Worm (Caenorhabditis elegans) whole organism, L3 larva: ENCODE results near the gene str-64.

Source experiments
- ama-1 ChIP-seq: fragments of 150-350 bp; optimal IDR thresholded peaks from 2 replicates; lab custom pipeline; 2018
- ceh-16 ChIP-seq: sonication (generic microtip); optimal IDR thresholded peaks from 2 replicates; lab custom pipeline; 2017; ENCODE audit warnings: missing biosample characterization, missing genetic modification characterization
- ceh-82 ChIP-seq: fragments of 150-350 bp; optimal IDR thresholded peaks from 2 replicates; lab custom pipeline; 2014; ENCODE audit warnings: missing biosample characterization, missing genetic modification characterization
- ceh-9 ChIP-seq: sonication (generic microtip); optimal IDR thresholded peaks from 2 replicates; lab custom pipeline; 2018; ENCODE audit warnings: missing biosample characterization, missing genetic modification characterization
- daf-12 ChIP-seq: fragments of 150-350 bp; optimal IDR thresholded peaks from 2 replicates; lab custom pipeline; 2014; ENCODE audit warnings: missing biosample characterization, missing genetic modification reagents, missing genetic modification characterization
- egl-5 ChIP-seq: fragments of 150-350 bp; optimal IDR thresholded peaks from 2 replicates; lab custom pipeline; 2017; ENCODE audit warnings: missing biosample characterization, missing genetic modification reagents, missing genetic modification characterization, inconsistent platforms
- fos-1 ChIP-seq: fragments of 150-350 bp; optimal IDR thresholded peaks from 2 replicates; lab custom pipeline; 2014; ENCODE audit warnings: missing biosample characterization, missing genetic modification characterization
- nfya-1 ChIP-seq: sonication (generic microtip); optimal IDR thresholded peaks from 2 replicates; lab custom pipeline; 2017; ENCODE audit warnings: missing genetic modification characterization, mild to moderate bottlenecking, missing compliant biosample characterization, antibody characterized with exemption, moderate library complexity; ENCODE audit not compliant: insufficient read depth
- nhr-67 ChIP-seq: fragments of 150-350 bp; optimal IDR thresholded peaks from 2 replicates; lab custom pipeline; 2014; ENCODE audit warnings: missing biosample characterization, missing genetic modification characterization
- nhr-77 ChIP-seq: fragments of 150-350 bp; optimal IDR thresholded peaks from 2 replicates; lab custom pipeline; 2014; ENCODE audit warnings: missing biosample characterization, missing genetic modification characterization
- pha-4 ChIP-seq: fragments of 150-350 bp; optimal IDR thresholded peaks from 2 replicates; lab custom pipeline; 2014; ENCODE audit warnings: missing biosample characterization, missing genetic modification reagents, missing genetic modification characterization
- pqm-1 ChIP-seq: fragments of 150-350 bp; optimal IDR thresholded peaks from 2 replicates; lab custom pipeline; 2017; ENCODE audit warnings: missing biosample characterization, missing genetic modification characterization, inconsistent platforms
- unc-62 ChIP-seq: fragments of 150-350 bp; sonication (generic microtip); optimal IDR thresholded peaks from 4 replicates; lab custom pipeline; 2014; ENCODE audit warnings: missing biosample characterization, missing genetic modification reagents, missing genetic modification characterization

DNA sequence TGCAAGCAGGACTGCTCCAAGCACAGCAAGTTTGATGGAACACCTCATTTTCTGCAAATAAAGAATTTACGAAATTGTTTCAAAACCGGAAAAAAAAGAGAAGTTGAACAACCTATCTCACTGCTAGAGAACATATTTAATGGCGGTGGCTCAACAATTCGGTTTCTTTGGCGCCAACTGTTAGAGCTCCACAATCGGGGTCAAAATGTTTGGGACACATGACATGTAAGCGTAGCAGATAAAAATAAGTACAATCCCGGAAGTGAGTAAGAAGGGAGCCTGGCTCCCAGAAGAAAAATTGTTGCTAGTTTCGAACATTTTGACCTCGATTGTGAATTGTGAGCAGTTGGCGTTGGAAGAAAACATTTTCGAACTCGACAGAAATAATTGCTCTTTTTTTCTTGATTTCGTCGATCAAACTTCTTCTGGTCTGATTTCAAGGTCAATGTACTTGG is 23.9 kb upstream of the str-64 start, which contains the start of gene T28A11.16:
- TF ChIP-seq ceh-9 (tag; lab: Kevin White, UChicago) = no peak
- no peak for TF ChIP-seq ama-1 (lab: Kevin White, UChicago)
- TF ChIP-seq ceh-82 = no peak
- no peak for TF ChIP-seq egl-5 (tag; lab: Kevin White, UChicago)
- no peak for TF ChIP-seq fos-1 (tag; lab: Kevin White, UChicago)
- no peak for TF ChIP-seq ceh-16 (tag; lab: Kevin White, UChicago)
- TF ChIP-seq unc-62 (GFP tag; lab: Kevin White, UChicago) = no peak
- no peak for TF ChIP-seq nhr-77
- TF ChIP-seq nfya-1 (tag; lab: Kevin White, UChicago) = no peak
- no peak for TF ChIP-seq pqm-1
- no peak for TF ChIP-seq daf-12 (tag; lab: Kevin White, UChicago)
- TF ChIP-seq pha-4 (tag; lab: Kevin White, UChicago) = no peak
- TF ChIP-seq nhr-67 (tag; lab: Kevin White, UChicago) = no peak
